Worm (Caenorhabditis elegans): ENCODE data around the gene Y51H4A.938.

DNA sequence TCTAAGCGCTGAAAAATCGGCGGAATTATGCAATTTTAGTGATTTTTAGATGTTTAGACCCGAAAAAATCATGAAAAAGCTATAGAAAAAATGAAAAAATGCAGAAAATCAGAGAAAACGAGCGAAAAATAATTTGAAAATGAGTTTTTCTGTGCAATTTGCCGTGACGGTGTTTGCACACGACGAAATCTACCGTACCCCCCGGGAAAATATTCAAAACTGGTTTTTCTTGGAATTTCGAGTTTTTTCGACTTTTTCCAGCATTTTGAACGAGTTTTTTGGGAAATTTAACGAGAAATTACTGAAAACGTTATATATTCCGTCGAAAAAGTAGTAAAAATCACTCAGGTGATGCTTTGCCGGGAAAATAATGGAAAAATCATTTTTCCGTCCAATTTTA is 21.4 kb downstream of the Y51H4A.938 start:
- TF ChIP-seq him-1 (tag; optimal IDR thresholded peaks at IDR 0.05) (no peak), W03F9.2 (tag; optimal IDR thresholded peaks at IDR 0.05) (no peak)
